Worm (Caenorhabditis elegans) whole organism, midembryonic: ENCODE measurements around the gene his-74.

Experiments
- T22C8.4 ChIP-seq: fragments of 200-800 bp; sonication (Bioruptor generic); IDR thresholded peaks from 2 replicates; pipeline ENCODE4 v1.3.6; 2022; ENCODE audit warnings: missing genetic modification characterization, missing compliant biosample characterization
- cog-1 ChIP-seq: sonication (generic microtip); optimal IDR thresholded peaks from 2 replicates; lab custom pipeline; 2016; ENCODE audit warnings: missing genetic modification characterization, missing compliant biosample characterization
- flt-1 ChIP-seq: fragments of 200-800 bp; sonication (Bioruptor generic); IDR thresholded peaks from 2 replicates; pipeline ENCODE4 v1.3.6; 2022; ENCODE audit warnings: missing genetic modification characterization, missing compliant biosample characterization
- klf-2 ChIP-seq: fragments of 200-800 bp; sonication (Bioruptor generic); conservative IDR thresholded peaks from 2 replicates; pipeline ENCODE4 v1.3.6; 2022; ENCODE audit warnings: missing genetic modification reagents, missing genetic modification characterization, missing compliant biosample characterization
- med-1 ChIP-seq: sonication (generic microtip); optimal IDR thresholded peaks from 2 replicates; lab custom pipeline; 2017; ENCODE audit warnings: missing genetic modification characterization, mild to moderate bottlenecking, missing compliant biosample characterization, antibody characterized with exemption, missing genetic modification reagents; ENCODE audit not compliant: insufficient read depth
- ref-1 ChIP-seq: fragments of 200-800 bp; sonication (Bioruptor generic); conservative IDR thresholded peaks from 2 replicates; pipeline ENCODE4 v1.3.6; 2022; ENCODE audit warnings: missing genetic modification reagents, missing genetic modification characterization, missing compliant biosample characterization
- tab-1 ChIP-seq: fragments of 200-800 bp; sonication (Bioruptor generic); IDR thresholded peaks from 2 replicates; pipeline ENCODE4 v1.3.6; 2022; ENCODE audit warnings: missing genetic modification characterization, missing compliant biosample characterization
- ztf-23 ChIP-seq: fragments of 200-800 bp; sonication (Bioruptor generic); IDR thresholded peaks from 2 replicates; pipeline ENCODE4 v1.3.6; 2022; ENCODE audit warnings: missing genetic modification reagents, missing genetic modification characterization, missing compliant biosample characterization
- ztf-29 ChIP-seq: fragments of 200-800 bp; sonication (Bioruptor generic); IDR thresholded peaks from 2 replicates; pipeline ENCODE4 v1.3.6; 2022; ENCODE audit warnings: missing genetic modification reagents, missing genetic modification characterization, missing compliant biosample characterization

The his-74 gene

DNA sequence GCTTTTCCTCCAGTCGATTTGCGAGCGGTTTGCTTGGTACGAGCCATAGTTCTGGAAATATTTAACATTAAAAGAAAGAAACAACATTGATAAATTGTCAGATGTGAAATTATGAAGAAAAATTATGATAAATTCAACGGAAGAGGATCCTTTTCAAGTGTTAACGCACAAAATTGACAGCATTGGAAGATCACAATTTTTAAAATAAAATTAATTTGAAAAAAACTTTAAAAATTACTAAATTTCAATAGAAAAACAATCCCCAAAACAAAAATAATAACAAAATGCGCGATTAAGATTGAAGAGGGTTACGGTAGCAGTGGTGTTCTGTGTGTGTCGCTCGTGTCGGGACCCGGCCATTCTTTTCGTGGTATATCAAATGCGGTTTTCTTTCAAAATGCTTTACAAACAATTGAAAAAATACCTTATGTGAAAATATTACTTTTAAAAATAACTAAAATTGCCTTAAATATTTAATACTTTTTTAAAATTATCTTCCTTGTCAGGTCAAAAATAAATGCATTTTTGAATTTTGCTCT lies at the start of gene his-74:
Gene his-74 (minus strand): TSS at position 51 of the 539 bp plus-strand sequence.
- TF ChIP-seq ref-1: no peak
- no peak for TF ChIP-seq ztf-23 (GFP tag; lab: Robert Waterston, UW)
- TF ChIP-seq flt-1: no peak

DNA sequence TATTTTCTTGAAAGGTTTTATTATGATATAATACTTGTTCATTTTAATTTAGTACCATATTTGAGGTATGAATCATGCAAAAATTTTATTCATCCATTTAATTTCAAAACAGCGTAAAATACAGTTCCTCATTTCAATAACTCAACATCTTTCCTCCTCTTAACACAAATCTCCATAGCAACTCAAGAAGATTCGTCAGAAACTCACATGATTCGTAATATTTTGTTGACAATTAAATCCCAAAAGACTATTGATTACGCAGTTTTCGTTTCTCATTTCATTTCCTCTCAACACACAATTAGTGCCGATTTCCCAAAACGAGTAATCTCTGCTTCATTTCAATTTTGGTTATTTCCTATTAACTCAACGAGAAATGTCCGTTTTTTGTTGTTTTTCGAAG lies 48.2 kb upstream of the his-74 start, which contains the start of gene R11D1.2:
Gene R11D1.2 (plus strand): TSS at position 301 of the 400 bp plus-strand sequence.
- TF ChIP-seq ztf-29 (GFP tag; lab: Robert Waterston, UW) (no peak), flt-1 (no peak)

DNA sequence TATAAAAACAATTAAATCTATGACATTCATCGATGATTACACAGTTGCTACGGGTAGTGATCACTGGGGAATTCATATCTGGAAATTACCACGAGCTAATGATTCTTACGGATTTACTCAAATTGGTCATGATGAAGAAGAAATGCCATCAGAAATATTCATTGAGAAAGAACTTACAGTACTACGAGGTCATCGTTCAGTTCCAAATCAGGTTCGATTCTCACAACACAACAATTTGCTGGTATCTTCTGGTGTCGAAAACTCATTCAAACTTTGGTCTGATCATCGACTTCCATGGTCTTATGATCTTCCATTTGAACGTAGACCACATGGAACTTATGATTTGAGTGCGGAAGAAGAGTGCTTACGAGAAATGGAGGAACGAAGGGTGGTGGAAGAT lies 46.4 kb upstream of the his-74 start:
- TF ChIP-seq tab-1: no peak
- no peak for TF ChIP-seq klf-2
- TF ChIP-seq T22C8.4: no peak
- no peak for TF ChIP-seq cog-1 (tag; lab: Kevin White, UChicago)
- no peak for TF ChIP-seq flt-1
- no peak for TF ChIP-seq med-1 (GFP tag; lab: Kevin White, UChicago)
- no peak for TF ChIP-seq ztf-23 (GFP tag; lab: Robert Waterston, UW)
- no peak for TF ChIP-seq ztf-29 (GFP tag; lab: Robert Waterston, UW)
- no peak for TF ChIP-seq ref-1

DNA sequence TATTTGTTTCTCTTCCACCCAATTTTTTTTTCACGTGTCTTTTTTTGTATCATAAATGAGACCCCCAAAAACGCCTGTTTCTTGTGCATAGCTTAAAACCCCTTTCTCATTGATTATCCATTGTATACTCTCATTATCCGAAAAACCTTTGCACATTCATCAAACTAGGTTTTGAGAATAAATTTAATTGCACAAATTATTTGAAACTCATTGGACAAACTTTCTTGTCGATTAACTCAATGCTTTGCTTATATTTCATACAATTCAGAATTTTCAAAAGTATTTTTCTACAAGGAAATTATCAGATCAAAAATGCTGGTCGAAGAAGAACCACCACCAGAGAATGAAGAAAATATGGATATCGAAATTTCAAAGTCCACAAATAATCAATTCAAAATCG lies 43.9 kb upstream of the his-74 start, which contains the start of gene R11D1.1:
Gene R11D1.1 (plus strand): TSS at position 301 of the 400 bp plus-strand sequence.
- TF ChIP-seq flt-1 (no peak), tab-1 (no peak), cog-1 (tag; lab: Kevin White, UChicago) (no peak), ztf-23 (GFP tag; lab: Robert Waterston, UW) (no peak), ref-1 (no peak), ztf-29 (GFP tag; lab: Robert Waterston, UW) (no peak)

DNA sequence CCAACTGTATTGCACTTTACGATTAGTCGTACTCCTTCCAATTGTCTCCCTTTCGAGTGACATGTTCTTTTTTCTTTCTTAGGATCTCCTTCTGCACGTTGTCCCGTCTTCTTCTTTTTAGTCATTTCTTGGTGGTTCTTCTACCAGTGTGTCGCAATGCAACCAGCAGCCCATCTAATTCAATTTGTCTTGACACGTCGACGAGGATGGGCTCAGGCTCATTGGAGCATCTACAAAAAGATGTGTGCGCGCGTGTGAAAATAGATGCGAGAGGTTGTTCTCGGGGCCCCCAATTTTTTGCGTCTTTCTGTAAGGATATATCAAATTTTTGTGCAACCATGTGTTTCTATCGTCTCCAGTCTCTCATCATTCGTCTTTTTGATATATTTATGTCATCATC lies 41.5 kb upstream of the his-74 start:
- no peak for TF ChIP-seq klf-2
- no peak for TF ChIP-seq flt-1
- TF ChIP-seq ztf-23 (GFP tag; lab: Robert Waterston, UW): no peak
- no peak for TF ChIP-seq cog-1 (tag; lab: Kevin White, UChicago)

DNA sequence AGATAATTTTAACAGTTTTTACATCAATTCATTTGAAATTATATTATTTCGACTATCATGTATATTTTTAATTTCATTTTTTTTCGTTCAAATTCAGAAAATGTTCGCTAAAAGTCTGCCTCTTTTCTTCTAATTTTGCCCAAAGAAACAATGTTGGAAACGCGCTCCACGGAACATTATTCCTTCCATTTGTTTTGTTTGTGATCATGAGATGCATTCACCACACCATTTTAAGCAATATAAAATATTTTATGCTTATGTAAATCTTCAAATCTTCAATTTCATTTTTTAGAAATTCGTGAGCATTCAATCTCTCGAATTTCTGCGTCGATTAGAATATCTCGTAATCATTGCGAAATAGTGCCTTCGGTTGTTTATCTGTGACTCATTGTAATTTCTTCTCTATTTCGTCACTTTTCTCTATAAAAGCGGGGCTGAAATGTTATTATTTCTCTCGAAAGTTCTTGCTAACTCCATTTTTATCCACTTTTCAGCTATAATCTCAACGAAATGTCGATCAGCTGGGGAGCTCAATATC lies 37.3 kb upstream of the his-74 start, which contains the start of gene istr-1:
Gene istr-1 (plus strand): TSS at position 495 of the 538 bp plus-strand sequence.
- TF ChIP-seq ref-1 (no peak), tab-1 (no peak), T22C8.4 (no peak), ztf-29 (GFP tag; lab: Robert Waterston, UW) (no peak), klf-2 (no peak), ztf-23 (GFP tag; lab: Robert Waterston, UW) (no peak), flt-1 (no peak), cog-1 (tag; lab: Kevin White, UChicago) (no peak), med-1 (GFP tag; lab: Kevin White, UChicago) (no peak)

DNA sequence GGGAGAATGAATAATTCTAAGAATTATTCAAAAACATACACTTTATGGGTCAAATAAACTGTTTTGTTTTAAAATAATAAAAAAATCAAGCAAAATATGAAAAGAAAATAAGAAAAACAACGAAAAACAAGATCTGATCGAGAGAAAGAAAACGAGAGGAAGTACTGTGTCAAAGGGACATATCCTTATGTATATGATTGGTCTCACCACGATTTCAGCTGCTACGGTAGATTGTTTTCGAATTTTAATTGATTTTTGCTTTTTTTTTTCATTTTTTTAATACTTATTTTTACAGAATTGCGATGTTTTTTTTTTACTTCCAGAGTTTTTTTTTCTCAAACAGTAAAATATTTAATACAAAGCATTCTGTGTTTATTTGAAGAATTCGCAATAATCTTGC lies 36.7 kb upstream of the his-74 start:
- TF ChIP-seq ztf-23 (GFP tag; lab: Robert Waterston, UW): no peak
- TF ChIP-seq ztf-29 (GFP tag; lab: Robert Waterston, UW): no peak
- no peak for TF ChIP-seq T22C8.4
- no peak for TF ChIP-seq tab-1
- no peak for TF ChIP-seq ref-1
- no peak for TF ChIP-seq cog-1 (tag; lab: Kevin White, UChicago)
- TF ChIP-seq flt-1: no peak

DNA sequence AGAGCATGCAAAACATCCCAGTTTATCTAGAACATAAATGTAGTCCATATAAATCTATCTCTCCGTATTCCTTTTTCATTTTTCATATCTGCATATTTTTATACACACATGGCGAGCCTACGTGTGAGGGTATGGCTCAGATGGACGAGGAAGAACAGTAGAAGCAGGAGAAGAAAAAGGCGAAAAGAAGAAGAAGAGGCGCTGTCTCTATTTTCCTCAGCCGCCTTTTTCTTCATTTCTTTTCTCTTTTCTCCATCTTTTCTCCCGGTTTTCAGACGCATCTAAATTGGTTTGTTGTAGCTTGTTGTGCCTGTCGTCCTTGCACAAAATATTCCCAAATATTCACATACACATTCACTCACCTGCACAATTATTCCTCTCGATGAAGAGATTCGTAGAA lies 35.8 kb upstream of the his-74 start, which contains the start of gene K10C8.4:
Gene K10C8.4 (plus strand): TSS at position 301 of the 400 bp plus-strand sequence.
- TF ChIP-seq klf-2: no peak
- no peak for TF ChIP-seq cog-1 (tag; lab: Kevin White, UChicago)
- no peak for TF ChIP-seq ztf-29 (GFP tag; lab: Robert Waterston, UW)
- no peak for TF ChIP-seq T22C8.4
- TF ChIP-seq ref-1: no peak
- no peak for TF ChIP-seq flt-1
- no peak for TF ChIP-seq ztf-23 (GFP tag; lab: Robert Waterston, UW)
- TF ChIP-seq tab-1: no peak
- TF ChIP-seq med-1 (GFP tag; lab: Kevin White, UChicago): no peak

DNA sequence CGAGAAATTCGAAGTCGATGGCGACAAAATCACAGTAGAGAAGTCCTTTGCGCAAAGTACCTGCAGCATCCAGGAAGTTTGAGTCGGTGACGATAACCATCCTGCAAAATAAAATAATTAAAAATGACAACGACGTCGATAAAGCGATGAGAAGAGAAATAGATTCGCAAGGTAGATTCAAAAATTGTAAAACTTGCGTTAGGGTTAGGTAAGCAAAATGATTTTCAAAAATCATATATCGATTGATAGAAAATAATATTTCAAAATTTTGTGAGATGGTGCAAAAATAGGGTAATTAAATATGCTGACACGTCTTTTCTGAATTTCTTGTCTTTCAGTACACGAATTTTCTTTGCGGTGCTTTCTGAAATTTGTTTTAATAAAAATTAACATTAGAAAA lies 35.0 kb upstream of the his-74 start, which contains the start of gene parn-1:
Gene parn-1 (minus strand): TSS at position 101 of the 400 bp plus-strand sequence.
- TF ChIP-seq klf-2 (no peak), cog-1 (tag; lab: Kevin White, UChicago) (no peak), ztf-23 (GFP tag; lab: Robert Waterston, UW) (no peak)

DNA sequence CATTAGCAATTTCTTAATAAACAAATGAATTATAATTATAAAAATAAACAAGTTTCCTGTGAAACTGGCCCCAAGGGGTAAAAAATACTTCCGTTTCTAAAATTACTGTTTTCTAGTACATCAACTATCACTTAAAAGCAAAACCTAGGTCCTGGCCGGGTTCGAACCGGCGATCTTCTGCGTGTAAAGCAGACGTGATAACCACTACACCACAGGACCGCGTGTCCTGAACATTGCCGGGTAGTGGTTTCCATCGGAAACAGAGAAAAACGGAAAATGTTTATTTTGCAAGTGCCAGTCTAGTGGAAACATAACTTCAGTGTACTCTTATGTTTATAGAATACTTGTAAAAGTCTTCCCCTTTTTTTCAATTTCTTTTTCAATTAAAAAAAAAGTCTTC lies 23.1 kb upstream of the his-74 start:
- TF ChIP-seq flt-1: no peak

DNA sequence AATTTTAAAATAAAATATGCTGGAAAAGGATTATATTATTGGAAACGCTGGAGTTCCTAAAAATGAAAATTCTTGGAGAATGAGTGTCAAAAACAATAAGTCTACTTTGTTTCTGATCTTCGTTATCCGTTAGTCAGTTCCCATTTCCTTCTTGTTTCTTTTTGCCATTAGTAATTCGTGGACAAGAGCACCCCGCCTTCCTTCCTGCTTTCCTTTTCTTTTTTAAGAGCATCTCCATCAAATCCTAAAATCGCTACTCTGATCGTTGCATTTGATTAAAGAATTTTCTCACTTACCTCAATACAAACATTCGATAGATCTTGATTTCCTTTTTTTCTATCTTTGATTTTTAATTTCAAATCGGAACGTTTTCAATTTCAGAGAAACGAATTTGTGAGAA lies 19.7 kb upstream of the his-74 start, which contains the start of gene frpr-15:
Gene frpr-15 (plus strand): TSS at position 301 of the 400 bp plus-strand sequence.
- TF ChIP-seq ztf-23 (GFP tag; lab: Robert Waterston, UW) (no peak), ztf-29 (GFP tag; lab: Robert Waterston, UW) (no peak), ref-1 (no peak), cog-1 (tag; lab: Kevin White, UChicago) (no peak), flt-1 (no peak), med-1 (GFP tag; lab: Kevin White, UChicago) (no peak), T22C8.4 (no peak), tab-1 (no peak), klf-2 (no peak)
